Fruit fly (Drosophila melanogaster) whole organism, prepupa: ENCODE measurements around the gene Secp43.

Experiments
- Met ChIP-seq: fragments of 200-800 bp; sonication (Bioruptor generic); optimal IDR thresholded peaks from 3 replicates; lab custom pipeline; 2016; ENCODE audit warnings: missing biosample characterization, missing genetic modification characterization
- dac ChIP-seq: fragments of 200-800 bp; sonication (Bioruptor generic); optimal IDR thresholded peaks from 2 replicates; lab custom pipeline; 2017; ENCODE audit warnings: missing biosample characterization, mild to moderate bottlenecking, missing genetic modification characterization
- fd85E ChIP-seq: fragments of 200-800 bp; sonication (Bioruptor generic); optimal IDR thresholded peaks from 3 replicates; lab custom pipeline; 2016; ENCODE audit warnings: missing biosample characterization, missing genetic modification characterization

DNA sequence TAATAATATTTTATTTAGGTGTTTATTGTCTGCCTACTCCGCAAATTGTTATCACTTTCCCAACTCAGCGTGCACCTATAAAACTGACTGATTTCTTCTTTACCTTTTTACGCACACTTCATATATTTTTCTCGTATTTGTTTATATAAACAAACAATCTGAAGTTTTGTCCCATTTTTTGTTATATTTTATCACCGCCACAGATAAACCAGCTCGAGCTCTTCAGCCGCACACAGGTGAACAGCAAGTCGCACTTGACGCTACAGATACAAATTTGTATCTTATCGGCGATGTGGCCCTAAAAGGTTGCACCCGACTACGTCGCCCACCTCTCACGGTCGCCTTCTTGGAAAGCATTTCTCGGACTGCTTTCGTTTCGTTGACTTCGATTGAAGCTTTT is 21.2 kb upstream of the Secp43 start:
- TF ChIP-seq dac = no peak
- no peak for TF ChIP-seq Met (GFP tag; lab: Kevin White, UChicago)
- no peak for TF ChIP-seq fd85E
